Fruit fly (Drosophila melanogaster): Measurements from ENCODE around the gene spidey.

spidey gene

DNA sequence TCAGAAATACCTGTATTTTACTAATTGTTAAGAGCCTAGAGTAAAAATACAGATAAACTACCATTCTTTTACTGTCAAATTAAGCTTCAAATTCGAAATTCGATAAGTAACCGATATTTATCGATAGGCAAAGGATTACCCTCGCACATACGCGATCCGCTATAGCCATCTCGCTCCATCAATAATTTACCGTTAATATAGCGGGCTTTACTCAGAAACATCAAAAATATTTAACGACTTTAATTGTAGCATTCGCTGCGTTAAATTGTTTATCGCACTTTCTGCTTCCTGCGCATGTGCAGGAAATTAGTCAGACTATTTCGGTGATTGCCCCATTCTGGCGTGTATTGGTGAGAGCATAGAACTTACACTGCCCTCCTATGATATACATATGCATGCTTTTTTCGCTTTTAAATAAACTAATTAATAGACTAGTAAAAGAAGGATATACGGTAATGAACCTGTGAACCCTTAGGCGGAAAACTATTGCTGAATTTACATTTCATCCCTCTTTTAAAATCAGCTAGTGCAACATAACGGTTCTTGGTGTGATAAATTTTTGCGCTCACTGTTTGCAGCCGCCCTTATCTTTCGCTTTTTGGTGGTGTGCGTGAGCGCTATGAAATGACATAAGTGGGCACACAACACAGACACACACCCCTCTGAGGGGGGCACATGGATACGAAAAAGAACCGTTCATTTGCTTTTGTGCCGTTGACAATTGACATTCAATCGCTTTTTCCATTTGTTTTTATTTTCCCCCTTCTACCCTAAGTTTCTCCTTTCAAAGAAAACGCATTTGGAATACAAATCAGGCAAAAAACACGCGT lies at the start of gene spidey, which contains the start of gene dpr14:
spidey (plus strand) TSS at position 693 of the 830 bp plus-strand sequence.
dpr14 (minus strand) TSS at position 48 of the 830 bp plus-strand sequence.
- TF ChIP-seq Sin3A (optimal IDR thresholded peaks at IDR 0.05) (no peak), h (optimal IDR thresholded peaks at IDR 0.05) (no peak), ttk (optimal IDR thresholded peaks at IDR 0.05) (no peak), psq (optimal IDR thresholded peaks at IDR 0.05) (no peak)

dm6 chrX:7866868-7867267 lies 41.9 kb upstream of the spidey start, which contains the start of gene Ir7b:
Gene Ir7b, minus strand, starts transcription at chrX:7866968.
- TF ChIP-seq Myc (optimal IDR thresholded peaks at IDR 0.05): no peak
- TF ChIP-seq insv (optimal IDR thresholded peaks at IDR 0.05): no peak
- TF ChIP-seq psq (optimal IDR thresholded peaks at IDR 0.05): no peak
- no peak for TF ChIP-seq Sin3A (optimal IDR thresholded peaks at IDR 0.05)
- no peak for TF ChIP-seq h (optimal IDR thresholded peaks at IDR 0.05)
- no peak for TF ChIP-seq ttk (optimal IDR thresholded peaks at IDR 0.05)

dm6 chrX:7873172-7873930 lies 35.4 kb upstream of the spidey start, which contains the start of gene dec:
Gene dec, minus strand, starts transcription at chrX:7873222.
- no peak for TF ChIP-seq psq (optimal IDR thresholded peaks at IDR 0.05)
- no peak for TF ChIP-seq Myc (optimal IDR thresholded peaks at IDR 0.05)
- no peak for TF ChIP-seq insv (optimal IDR thresholded peaks at IDR 0.05)
- TF ChIP-seq Sin3A (optimal IDR thresholded peaks at IDR 0.05): no peak
- TF ChIP-seq h (optimal IDR thresholded peaks at IDR 0.05): no peak
- TF ChIP-seq ttk (optimal IDR thresholded peaks at IDR 0.05): no peak

dm6 chrX:7874094-7874493 lies 34.6 kb upstream of the spidey start, which contains the start of gene Ir7c:
Gene Ir7c, plus strand, starts transcription at chrX:7874394.
- TF ChIP-seq Sin3A (optimal IDR thresholded peaks at IDR 0.05): no peak
- TF ChIP-seq Myc (optimal IDR thresholded peaks at IDR 0.05): no peak
- no peak for TF ChIP-seq ttk (optimal IDR thresholded peaks at IDR 0.05)
- TF ChIP-seq psq (optimal IDR thresholded peaks at IDR 0.05): no peak
- TF ChIP-seq h (optimal IDR thresholded peaks at IDR 0.05): no peak

DNA sequence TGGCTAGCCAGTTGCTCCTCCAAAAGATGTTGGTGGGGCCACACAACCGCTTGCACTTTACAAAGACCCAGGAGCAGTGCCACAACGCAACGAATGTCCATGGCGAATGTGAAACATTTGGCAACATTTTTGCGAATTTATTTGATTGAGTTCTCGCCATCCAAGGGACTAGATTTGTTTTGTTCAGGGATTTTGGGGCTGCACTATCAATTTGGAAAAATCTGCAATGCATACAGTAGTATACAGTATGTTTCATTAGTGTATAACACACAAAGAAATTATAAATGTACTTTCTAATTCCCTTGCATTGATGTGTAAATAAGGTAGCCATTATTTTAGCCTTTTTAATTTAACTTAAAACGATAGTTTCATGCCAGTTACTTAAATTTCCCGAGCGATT lies 30.0 kb upstream of the spidey start, which contains the start of gene Ir7d:
Ir7d (minus strand) TSS at position 101 of the 400 bp plus-strand sequence.
- TF ChIP-seq ttk (optimal IDR thresholded peaks at IDR 0.05): no peak
- no peak for TF ChIP-seq Sin3A (optimal IDR thresholded peaks at IDR 0.05)
- TF ChIP-seq psq (optimal IDR thresholded peaks at IDR 0.05): no peak
- no peak for TF ChIP-seq Myc (optimal IDR thresholded peaks at IDR 0.05)
- TF ChIP-seq h (optimal IDR thresholded peaks at IDR 0.05): no peak
- no peak for TF ChIP-seq insv (optimal IDR thresholded peaks at IDR 0.05)

dm6 chrX:7881579-7881978 lies 27.2 kb upstream of the spidey start, which contains the start of gene Ir7e:
Gene Ir7e, minus strand, starts transcription at chrX:7881679.
- TF ChIP-seq Myc (optimal IDR thresholded peaks at IDR 0.05) (no peak), Sin3A (optimal IDR thresholded peaks at IDR 0.05) (no peak)

DNA sequence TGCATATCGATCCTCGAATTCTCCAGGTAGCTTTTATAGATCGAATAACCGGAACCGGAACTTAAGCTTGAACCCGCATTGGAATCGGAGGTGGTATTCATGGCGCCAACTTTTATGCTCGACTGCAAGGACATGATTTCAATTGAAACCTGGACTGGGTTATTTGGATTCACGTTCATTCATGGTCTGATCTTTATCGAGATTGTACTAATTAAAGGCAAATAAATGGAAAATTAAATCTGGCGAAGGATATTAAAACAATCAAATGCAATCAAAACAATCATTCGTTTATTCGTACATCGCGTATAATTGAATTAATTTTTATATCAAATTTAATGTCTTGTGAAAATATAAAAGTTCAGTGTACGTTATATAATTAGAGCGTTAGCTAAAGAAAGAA lies 24.8 kb upstream of the spidey start, which contains the start of gene Ir7f:
Ir7f (minus strand) TSS at position 101 of the 400 bp plus-strand sequence.
- TF ChIP-seq Myc (optimal IDR thresholded peaks at IDR 0.05) (no peak), ttk (optimal IDR thresholded peaks at IDR 0.05) (no peak)

DNA sequence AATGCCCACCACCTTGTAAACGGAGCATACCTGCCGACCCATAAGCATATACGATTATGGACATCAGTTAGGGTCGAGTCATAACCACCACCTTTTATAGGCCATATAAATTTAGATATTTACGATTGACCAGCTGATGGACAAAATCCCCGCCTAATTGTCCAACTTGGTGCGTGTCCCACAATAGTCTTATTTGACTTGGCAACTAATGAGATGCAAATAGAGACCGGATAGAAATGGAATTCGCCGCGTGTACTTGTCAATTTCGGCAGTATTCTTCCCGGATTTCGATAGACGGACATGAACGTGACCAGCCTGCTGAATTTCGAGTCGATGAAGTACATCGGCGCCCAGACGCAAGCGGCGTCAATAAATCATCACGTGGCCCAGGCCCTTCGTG lies 24.4 kb upstream of the spidey start, which contains the start of gene Ir7g:
Ir7g (plus strand) TSS at position 301 of the 400 bp plus-strand sequence.
- no peak for TF ChIP-seq psq (optimal IDR thresholded peaks at IDR 0.05)
- TF ChIP-seq insv (optimal IDR thresholded peaks at IDR 0.05): no peak
- TF ChIP-seq ttk (optimal IDR thresholded peaks at IDR 0.05): no peak
- TF ChIP-seq Sin3A (optimal IDR thresholded peaks at IDR 0.05): no peak
- no peak for TF ChIP-seq Myc (optimal IDR thresholded peaks at IDR 0.05)
- no peak for TF ChIP-seq h (optimal IDR thresholded peaks at IDR 0.05)

dm6 chrX:7888386-7889024 lies 20.2 kb upstream of the spidey start, which contains the start of gene Acat1:
Gene Acat1, minus strand, starts transcription at chrX:7888785.
- TF ChIP-seq ttk (optimal IDR thresholded peaks at IDR 0.05) (no peak), h (optimal IDR thresholded peaks at IDR 0.05) (no peak), insv (optimal IDR thresholded peaks at IDR 0.05) (no peak), psq (optimal IDR thresholded peaks at IDR 0.05) (no peak), Myc (optimal IDR thresholded peaks at IDR 0.05) (no peak), Sin3A (optimal IDR thresholded peaks at IDR 0.05) (no peak)

dm6 chrX:7891596-7892538 lies 16.9 kb upstream of the spidey start, which contains the start of gene Nek2:
Gene Nek2, minus strand, starts transcription at chrX:7891646.
- TF ChIP-seq h (optimal IDR thresholded peaks at IDR 0.05) (no peak), Sin3A (optimal IDR thresholded peaks at IDR 0.05) (no peak), psq (optimal IDR thresholded peaks at IDR 0.05) (no peak), insv (optimal IDR thresholded peaks at IDR 0.05) (no peak), ttk (optimal IDR thresholded peaks at IDR 0.05) (no peak), Myc (optimal IDR thresholded peaks at IDR 0.05) (no peak)

- TF ChIP-seq h (optimal IDR thresholded peaks at IDR 0.05) (no peak), Myc (optimal IDR thresholded peaks at IDR 0.05) (no peak), psq (optimal IDR thresholded peaks at IDR 0.05) (no peak), ttk (optimal IDR thresholded peaks at IDR 0.05) (no peak), Sin3A (optimal IDR thresholded peaks at IDR 0.05) (no peak), insv (optimal IDR thresholded peaks at IDR 0.05) (no peak)
These were observed 16.2 kb upstream of the spidey start for dm6 chrX:7892539-7892899.

All from Kc167 (cell line).